Worm (Caenorhabditis elegans) whole organism, L2 larva: ENCODE results near the gene sex-1.

ENCODE experiments used
- aly-2 ChIP-seq: fragments of 150-350 bp; optimal IDR thresholded peaks from 2 replicates; lab custom pipeline; 2014; ENCODE audit warnings: missing biosample characterization, missing genetic modification characterization
- ama-1 ChIP-seq: fragments of 150-350 bp; optimal IDR thresholded peaks from 2 replicates; lab custom pipeline; 2018; ENCODE audit warnings: inconsistent platforms
- ceh-82 ChIP-seq: fragments of 150-350 bp; optimal IDR thresholded peaks from 2 replicates; lab custom pipeline; 2014; ENCODE audit warnings: missing biosample characterization, missing genetic modification characterization
- nhr-237 ChIP-seq: fragments of 150-350 bp; optimal IDR thresholded peaks from 2 replicates; lab custom pipeline; 2014; ENCODE audit warnings: missing biosample characterization, missing genetic modification characterization
- nhr-25 ChIP-seq: fragments of 150-350 bp; sonication (generic microtip); optimal IDR thresholded peaks from 3 replicates; lab custom pipeline; 2014; ENCODE audit warnings: missing biosample characterization, missing genetic modification characterization
- nhr-77 ChIP-seq: fragments of 150-350 bp; optimal IDR thresholded peaks from 2 replicates; lab custom pipeline; 2014; ENCODE audit warnings: missing biosample characterization, missing genetic modification characterization
- unc-39 ChIP-seq: fragments of 150-350 bp; optimal IDR thresholded peaks from 2 replicates; lab custom pipeline; 2014; ENCODE audit warnings: missing biosample characterization, missing genetic modification characterization
- ztf-11 ChIP-seq: sonication (generic microtip); optimal IDR thresholded peaks from 2 replicates; lab custom pipeline; 2017; ENCODE audit warnings: missing biosample characterization, missing genetic modification characterization

DNA sequence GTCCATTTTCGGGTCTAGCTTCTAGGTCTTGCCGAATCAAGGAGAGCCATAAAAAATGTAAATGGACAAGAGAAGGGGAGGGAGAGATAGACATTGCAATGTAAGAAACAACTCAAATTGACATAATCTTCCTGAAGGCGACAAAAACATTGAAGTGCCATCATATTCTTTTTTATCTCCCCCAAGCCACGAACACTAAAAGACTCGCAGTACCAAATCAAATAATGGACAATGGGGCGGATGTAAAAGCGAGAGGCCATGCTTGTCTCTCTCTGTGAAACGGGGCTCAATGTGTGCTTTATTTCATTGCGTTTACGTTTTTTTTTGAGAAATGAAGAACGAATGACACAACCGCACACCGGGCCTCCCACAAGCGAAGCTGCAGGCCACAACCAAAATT, 20.6 kb upstream of the sex-1 start:
- TF ChIP-seq nhr-25 (tag; lab: Kevin White, UChicago) = no peak
- TF ChIP-seq ceh-82 (tag; lab: Kevin White, UChicago) = no peak
- no peak for TF ChIP-seq nhr-77 (tag; lab: Kevin White, UChicago)
- no peak for TF ChIP-seq aly-2 (tag; lab: Kevin White, UChicago)
- no peak for TF ChIP-seq nhr-237 (tag; lab: Kevin White, UChicago)
- no peak for TF ChIP-seq ztf-11
- TF ChIP-seq unc-39 (tag; lab: Kevin White, UChicago) = no peak
- no peak for TF ChIP-seq ama-1 (lab: Kevin White, UChicago)
